Worm (Caenorhabditis elegans) whole organism, early embryonic: ENCODE measurements around the gene lron-10.

Experiments
- B0310.2 ChIP-seq: sonication (generic microtip); optimal IDR thresholded peaks from 2 replicates; lab custom pipeline; 2016; ENCODE audit warnings: mild to moderate bottlenecking, missing genetic modification characterization, missing compliant biosample characterization
- aly-1 ChIP-seq: sonication (generic microtip); optimal IDR thresholded peaks from 2 replicates; lab custom pipeline; 2016; ENCODE audit warnings: missing genetic modification characterization, missing compliant biosample characterization
- ama-1 ChIP-seq: fragments of 150-350 bp; optimal IDR thresholded peaks from 2 replicates; lab custom pipeline; 2014
- ceh-36 ChIP-seq: sonication (generic microtip); optimal IDR thresholded peaks from 2 replicates; lab custom pipeline; 2016; ENCODE audit warnings: missing genetic modification characterization, inconsistent platforms, missing compliant biosample characterization
- hnd-1 ChIP-seq: sonication (generic microtip); optimal IDR thresholded peaks from 2 replicates; lab custom pipeline; 2016; ENCODE audit warnings: missing genetic modification characterization, missing compliant biosample characterization
- tbx-11 ChIP-seq: fragments of 200-800 bp; sonication (Bioruptor generic); IDR thresholded peaks from 2 replicates; pipeline ENCODE4 v1.3.6; 2022; ENCODE audit warnings: missing genetic modification characterization, missing compliant biosample characterization
- tbx-37 ChIP-seq: fragments of 200-800 bp; sonication (Bioruptor generic); conservative IDR thresholded peaks from 2 replicates; pipeline ENCODE4 v1.3.6; 2022; ENCODE audit warnings: missing genetic modification reagents, missing genetic modification characterization, missing compliant biosample characterization

ce11 chrIII:10661292-10661691, 40.1 kb upstream of the lron-10 start:
- TF ChIP-seq ama-1 (no peak), tbx-37 (no peak), B0310.2 (no peak), ceh-36 (tag; lab: Kevin White, UChicago) (no peak), tbx-11 (GFP tag; lab: Robert Waterston, UW) (no peak), aly-1 (tag; lab: Kevin White, UChicago) (no peak), hnd-1 (tag; lab: Kevin White, UChicago) (no peak)
